Worm (Caenorhabditis elegans) whole organism, L4 larva: ENCODE measurements around the gene tkr-2.
A peak's percentile ranks its signal among the peaks of the same experiment; 100 is the strongest.

Experiments
- F26F4.8 ChIP-seq: fragments of 200-800 bp; sonication (Bioruptor generic); conservative IDR thresholded peaks from 2 replicates; pipeline ENCODE4 v1.3.6; 2022; ENCODE audit warnings: missing genetic modification characterization, missing compliant biosample characterization
- F37D6.2 ChIP-seq: sonication (generic microtip); optimal IDR thresholded peaks from 2 replicates; lab custom pipeline; 2016; ENCODE audit warnings: mild to moderate bottlenecking, missing genetic modification characterization, missing compliant biosample characterization
- Y75B8A.6 ChIP-seq: fragments of 200-800 bp; sonication (Bioruptor generic); IDR thresholded peaks from 2 replicates; pipeline ENCODE4 v1.3.6; 2022; ENCODE audit warnings: missing genetic modification reagents, missing genetic modification characterization, missing compliant biosample characterization
- ZK546.5 ChIP-seq, 2 experiments: sonication (generic microtip); optimal IDR thresholded peaks; 2 replicates each; lab custom pipeline; 2017; ENCODE audit warnings: missing biosample characterization in 2 of 2, missing genetic modification characterization in 2 of 2
- aha-1 ChIP-seq: fragments of 150-350 bp; peaks from one replicate; lab custom pipeline; 2014; ENCODE audit warnings: missing biosample characterization, missing genetic modification characterization
- ama-1 ChIP-seq: fragments of 150-350 bp; optimal IDR thresholded peaks from 2 replicates; lab custom pipeline; 2014; ENCODE audit warnings: inconsistent platforms, mixed read lengths
- arid-1 ChIP-seq: fragments of 200-800 bp; sonication (Bioruptor generic); conservative IDR thresholded peaks from 2 replicates; pipeline ENCODE4 v1.3.6; 2022; ENCODE audit warnings: missing genetic modification reagents, missing genetic modification characterization, missing compliant biosample characterization
- attf-4 ChIP-seq: sonication (generic microtip); optimal IDR thresholded peaks from 3 replicates; lab custom pipeline; 2017; ENCODE audit warnings: missing biosample characterization, missing genetic modification characterization
- ctbp-1 ChIP-seq: fragments of 200-800 bp; sonication (Bioruptor generic); IDR thresholded peaks from 2 replicates; pipeline ENCODE4 v1.3.6; 2022; ENCODE audit warnings: missing genetic modification reagents, missing genetic modification characterization, missing compliant biosample characterization
- daf-16 ChIP-seq, 3 experiments: sonication (generic microtip); optimal IDR thresholded peaks; 2 replicates each; lab custom pipeline; 2016 to 2017; ENCODE audit warnings: missing genetic modification characterization in 3 of 3, missing genetic modification reagents in 3 of 3, mild to moderate bottlenecking in 2 of 3, missing compliant biosample characterization in 2 of 3, missing biosample characterization in 1 of 3, moderate library complexity in 1 of 3
- daf-8 ChIP-seq: fragments of 200-800 bp; sonication (Bioruptor generic); IDR thresholded peaks from 2 replicates; pipeline ENCODE4 v1.3.6; 2022; ENCODE audit warnings: missing genetic modification characterization, missing compliant biosample characterization
- dmd-6 ChIP-seq: fragments of 200-800 bp; sonication (Bioruptor generic); IDR thresholded peaks from 2 replicates; pipeline ENCODE4 v1.3.6; 2022; ENCODE audit warnings: missing genetic modification reagents, missing genetic modification characterization, missing compliant biosample characterization
- duxl-1 ChIP-seq: sonication (generic microtip); optimal IDR thresholded peaks from 2 replicates; lab custom pipeline; 2016; ENCODE audit warnings: mild to moderate bottlenecking, missing genetic modification characterization, moderate library complexity, missing compliant biosample characterization; ENCODE audit not compliant: poor library complexity
- dve-1 ChIP-seq: sonication (generic microtip); optimal IDR thresholded peaks from 2 replicates; lab custom pipeline; 2017; ENCODE audit warnings: antibody characterized with exemption, mild to moderate bottlenecking, missing genetic modification characterization, missing compliant biosample characterization; ENCODE audit not compliant: insufficient read depth
- egl-43 ChIP-seq: fragments of 200-800 bp; sonication (Bioruptor generic); IDR thresholded peaks from 2 replicates; pipeline ENCODE4 v1.3.6; 2022; ENCODE audit warnings: missing genetic modification reagents, missing genetic modification characterization, missing compliant biosample characterization
- fkh-10 ChIP-seq: fragments of 150-350 bp; optimal IDR thresholded peaks from 2 replicates; lab custom pipeline; 2014; ENCODE audit warnings: missing biosample characterization, missing genetic modification reagents, missing genetic modification characterization
- fos-1 ChIP-seq: fragments of 150-350 bp; optimal IDR thresholded peaks from 2 replicates; lab custom pipeline; 2014; ENCODE audit warnings: missing biosample characterization, missing genetic modification characterization
- hlh-11 ChIP-seq: fragments of 200-800 bp; sonication (Bioruptor generic); optimal IDR thresholded peaks from 2 replicates; lab custom pipeline; 2018; ENCODE audit warnings: mild to moderate bottlenecking, missing genetic modification characterization, missing compliant biosample characterization
- hlh-30 ChIP-seq: sonication (generic microtip); optimal IDR thresholded peaks from 2 replicates; lab custom pipeline; 2017; ENCODE audit warnings: antibody characterized with exemption, mild to moderate bottlenecking, missing genetic modification characterization, missing compliant biosample characterization; ENCODE audit not compliant: insufficient read depth
- lim-7 ChIP-seq: fragments of 200-800 bp; sonication (Bioruptor generic); IDR thresholded peaks from 2 replicates; pipeline ENCODE4 v1.3.6; 2022; ENCODE audit warnings: missing genetic modification characterization, missing compliant biosample characterization
- lin-1 ChIP-seq: fragments of 200-800 bp; sonication (Bioruptor generic); IDR thresholded peaks from 2 replicates; pipeline ENCODE4 v1.3.6; 2022; ENCODE audit warnings: missing genetic modification reagents, missing genetic modification characterization, missing compliant biosample characterization
- lin-29 ChIP-seq: fragments of 200-800 bp; sonication (Bioruptor generic); IDR thresholded peaks from 2 replicates; pipeline ENCODE4 v1.3.6; 2022; ENCODE audit warnings: missing genetic modification reagents, missing genetic modification characterization, missing compliant biosample characterization
- madf-5 ChIP-seq, 2 experiments: fragments of 200-800 bp; sonication (Bioruptor generic); IDR thresholded peaks; 2 replicates each; pipeline ENCODE4 v1.3.6; 2022; ENCODE audit warnings: missing compliant biosample characterization in 2 of 2, missing genetic modification characterization in 2 of 2
- mxl-2 ChIP-seq: fragments of 200-800 bp; sonication (Bioruptor generic); conservative IDR thresholded peaks from 2 replicates; pipeline ENCODE4 v1.3.6; 2022; ENCODE audit warnings: missing genetic modification reagents, missing genetic modification characterization, missing compliant biosample characterization
- nhr-25 ChIP-seq: sonication (generic microtip); optimal IDR thresholded peaks from 2 replicates; lab custom pipeline; 2017; ENCODE audit warnings: missing genetic modification characterization, mild to moderate bottlenecking, missing compliant biosample characterization, antibody characterized with exemption, moderate library complexity, borderline replicate concordance; ENCODE audit not compliant: insufficient read depth
- nhr-28 ChIP-seq: fragments of 150-350 bp; optimal IDR thresholded peaks from 2 replicates; lab custom pipeline; 2014; ENCODE audit warnings: missing biosample characterization, missing genetic modification characterization
- nhr-41 ChIP-seq: fragments of 200-800 bp; sonication (Bioruptor generic); IDR thresholded peaks from 2 replicates; pipeline ENCODE4 v1.3.6; 2022; ENCODE audit warnings: missing genetic modification reagents, missing genetic modification characterization, missing compliant biosample characterization
- nhr-76 ChIP-seq: fragments of 150-350 bp; optimal IDR thresholded peaks from 2 replicates; lab custom pipeline; 2014; ENCODE audit warnings: missing biosample characterization, missing genetic modification characterization
- nhr-77 ChIP-seq: fragments of 150-350 bp; optimal IDR thresholded peaks from 2 replicates; lab custom pipeline; 2014; ENCODE audit warnings: missing biosample characterization, missing genetic modification characterization
- pha-4 ChIP-seq, 2 experiments: fragments of 150-350 bp in 1 of 2; fragments of 200-800 bp in 1 of 2; sonication (Bioruptor generic) in 1 of 2; IDR thresholded peaks in 1 of 2; optimal IDR thresholded peaks in 1 of 2; 2 replicates each; pipeline versions ENCODE4 v1.3.6 to Lab custom; 2014 to 2022; ENCODE audit warnings: missing genetic modification characterization in 2 of 2, missing genetic modification reagents in 2 of 2, missing biosample characterization in 1 of 2, missing compliant biosample characterization in 1 of 2
- php-3 ChIP-seq: fragments of 200-800 bp; sonication (Bioruptor generic); IDR thresholded peaks from 2 replicates; pipeline ENCODE4 v1.3.6; 2022; ENCODE audit warnings: missing genetic modification reagents, missing genetic modification characterization, missing compliant biosample characterization
- pqm-1 ChIP-seq: sonication (generic microtip); optimal IDR thresholded peaks from 2 replicates; lab custom pipeline; 2017; ENCODE audit warnings: missing biosample characterization, missing genetic modification characterization
- sdz-12 ChIP-seq: fragments of 200-800 bp; sonication (Bioruptor generic); optimal IDR thresholded peaks from 2 replicates; lab custom pipeline; 2018; ENCODE audit warnings: mild to moderate bottlenecking, missing genetic modification characterization, missing compliant biosample characterization
- snpc-1.2 ChIP-seq: fragments of 200-800 bp; sonication (Bioruptor generic); IDR thresholded peaks from 2 replicates; pipeline ENCODE4 v1.3.6; 2022; ENCODE audit warnings: missing genetic modification reagents, missing genetic modification characterization, missing compliant biosample characterization
- spr-3 ChIP-seq: fragments of 200-800 bp; sonication (Bioruptor generic); optimal IDR thresholded peaks from 2 replicates; lab custom pipeline; 2018; ENCODE audit warnings: mild to moderate bottlenecking, missing genetic modification characterization, missing compliant biosample characterization
- unc-62 ChIP-seq, 3 experiments: fragments of 150-350 bp in 1 of 3; sonication (generic microtip); optimal IDR thresholded peaks in 2 of 3; peaks in 1 of 3; 1 replicate in 1 of 3; 2 replicates in 2 of 3; lab custom pipeline; 2014 to 2017; ENCODE audit warnings: missing biosample characterization in 3 of 3, missing genetic modification characterization in 3 of 3, missing genetic modification reagents in 3 of 3, missing genotype in 1 of 3
- zip-2 ChIP-seq: fragments of 150-350 bp; optimal IDR thresholded peaks from 2 replicates; lab custom pipeline; 2014; ENCODE audit warnings: missing biosample characterization, missing genetic modification characterization
- ztf-7 ChIP-seq: fragments of 150-350 bp; optimal IDR thresholded peaks from 2 replicates; lab custom pipeline; 2014; ENCODE audit warnings: missing biosample characterization, missing genetic modification characterization

tkr-2 gene

DNA sequence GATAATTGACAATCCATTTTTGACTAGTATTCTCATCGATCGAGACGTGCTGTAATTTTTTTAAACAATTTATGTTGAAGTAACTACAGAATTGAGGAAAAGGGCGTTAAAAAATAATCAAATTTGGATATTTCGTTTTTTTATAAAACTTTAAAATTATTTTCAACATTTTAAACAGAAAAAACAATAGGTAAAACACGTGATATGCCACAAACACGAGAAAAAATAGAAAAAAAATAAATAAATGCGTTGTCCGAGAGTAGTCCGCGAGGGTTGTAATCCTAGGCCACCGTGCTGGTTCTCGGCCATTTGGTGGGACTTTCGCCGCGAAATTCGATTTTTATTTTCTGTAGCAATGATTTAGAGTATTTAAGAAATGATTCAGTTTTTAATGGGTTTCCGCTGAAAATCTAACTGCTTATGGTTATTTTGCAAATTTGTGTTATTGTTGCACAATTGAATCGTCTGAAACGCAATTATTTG, 4.5 kb downstream of the tkr-2 start, which contains the start of gene C49A9.10 (continued):
- no peak for TF ChIP-seq ama-1 (lab: Kevin White, UChicago)
- peak; percentile 52 for TF ChIP-seq aha-1 (tag; lab: Kevin White, UChicago)
- peak; percentile 33 for TF ChIP-seq F37D6.2 (tag; lab: Kevin White, UChicago)
- no peak for TF ChIP-seq ZK546.5 (tag; optimal IDR thresholded peaks at IDR 0.05; lab: Kevin White, UChicago)
- TF ChIP-seq duxl-1 (tag; lab: Kevin White, UChicago): peak; percentile 69
- no peak for TF ChIP-seq fos-1 (tag; lab: Kevin White, UChicago)
- no peak for TF ChIP-seq madf-5 (GFP tag; IDR thresholded peaks at IDR 0.05; lab: Robert Waterston, UW)
- TF ChIP-seq nhr-76 (tag; lab: Kevin White, UChicago): no peak
- no peak for TF ChIP-seq daf-8 (GFP tag; lab: Robert Waterston, UW)
- peak; percentile 55 for TF ChIP-seq ztf-7 (tag; lab: Kevin White, UChicago)
- TF ChIP-seq lin-29 (GFP tag; lab: Robert Waterston, UW): no peak
- no peak for TF ChIP-seq mxl-2 (GFP tag; lab: Robert Waterston, UW)

- TF ChIP-seq zip-2 (tag; lab: Kevin White, UChicago): peak; percentile 93
- no peak for TF ChIP-seq daf-8 (GFP tag; lab: Robert Waterston, UW)
- no peak for TF ChIP-seq nhr-41 (GFP tag; lab: Robert Waterston, UW)
- TF ChIP-seq spr-3 (GFP tag; lab: Kevin White, UChicago): no peak
- no peak for TF ChIP-seq sdz-12 (GFP tag; lab: Kevin White, UChicago)
- no peak for TF ChIP-seq Y75B8A.6
- TF ChIP-seq unc-62 (GFP tag; optimal IDR thresholded peaks at IDR 0.05 in 1 of 2; lab: Kevin White, UChicago): peak in 1 of 2 experiments; percentile 3
- TF ChIP-seq unc-62 (tag; optimal IDR thresholded peaks at IDR 0.05; lab: Kevin White, UChicago): no peak
Measured at ce11 chrIV:6209337-6209736, 7.5 kb downstream of the tkr-2 start.

- peak; percentile 41 for TF ChIP-seq dmd-6 (GFP tag; lab: Robert Waterston, UW)
Measured at ce11 chrIV:6209958-6210357, 8.1 kb downstream of the tkr-2 start.

ce11 chrIV:6210574-6210973, 8.7 kb downstream of the tkr-2 start, which contains the start of the genes ugt-24 and C49A9.6:
TSS of gene ugt-24 (minus strand) at chrIV:6210720.
TSS of gene C49A9.6 (plus strand) at chrIV:6210936.
- TF ChIP-seq lin-1 (GFP tag; lab: Robert Waterston, UW) (no peak), nhr-77 (tag; lab: Kevin White, UChicago) (peak; percentile 11), ama-1 (lab: Kevin White, UChicago) (no peak), hlh-30 (tag; lab: Kevin White, UChicago) (peak; percentile 32), nhr-28 (tag; lab: Kevin White, UChicago) (peak; percentile 36), daf-16 (GFP tag; optimal IDR thresholded peaks at IDR 0.05; lab: Kevin White, UChicago) (no peak), daf-16 (tag; optimal IDR thresholded peaks at IDR 0.05; lab: Kevin White, UChicago) (peak; percentile 96), hlh-11 (tag; lab: Kevin White, UChicago) (peak; percentile 52), php-3 (0 out of 2 replicates have a peak, but pooled peaks have one; percentile 28), dve-1 (tag; lab: Kevin White, UChicago) (peak; percentile 64), pha-4 (GFP tag; IDR thresholded peaks at IDR 0.05; lab: Robert Waterston, UW) (no peak), pha-4 (tag; optimal IDR thresholded peaks at IDR 0.05; lab: Kevin White, UChicago) (no peak), pqm-1 (tag; lab: Kevin White, UChicago) (peak; percentile 78), dmd-6 (GFP tag; lab: Robert Waterston, UW) (peak; percentile 22; the same call in 1 of the 2 replicates)

- TF ChIP-seq ctbp-1 (GFP tag; lab: Robert Waterston, UW): no peak
- TF ChIP-seq daf-16 (GFP tag; optimal IDR thresholded peaks at IDR 0.05; lab: Kevin White, UChicago): no peak
- peak; percentile 65 for TF ChIP-seq daf-16 (tag; optimal IDR thresholded peaks at IDR 0.05; lab: Kevin White, UChicago)
- TF ChIP-seq fkh-10 (GFP tag; lab: Kevin White, UChicago): no peak
- no peak for TF ChIP-seq zip-2 (tag; lab: Kevin White, UChicago)
- TF ChIP-seq egl-43: no peak
- no peak for TF ChIP-seq nhr-25 (tag; lab: Kevin White, UChicago)
- no peak for TF ChIP-seq pha-4 (GFP tag; IDR thresholded peaks at IDR 0.05; lab: Robert Waterston, UW)
- no peak for TF ChIP-seq pha-4 (tag; optimal IDR thresholded peaks at IDR 0.05; lab: Kevin White, UChicago)
- TF ChIP-seq arid-1 (GFP tag; lab: Robert Waterston, UW): no peak
- peak; percentile 1 for TF ChIP-seq pqm-1 (tag; lab: Kevin White, UChicago)
- peak; percentile 5 for TF ChIP-seq dve-1 (tag; lab: Kevin White, UChicago)
- TF ChIP-seq lim-7 (GFP tag; lab: Robert Waterston, UW): no peak
- TF ChIP-seq attf-4: no peak
- TF ChIP-seq nhr-41 (GFP tag; lab: Robert Waterston, UW): no peak
- peak; percentile 93 for TF ChIP-seq php-3
- no peak for TF ChIP-seq snpc-1.2
- no peak for TF ChIP-seq F26F4.8 (GFP tag; lab: Robert Waterston, UW)
- TF ChIP-seq, all 104 proteins: peak for 4
Measured at ce11 chrIV:6213403-6213802, 11.5 kb downstream of the tkr-2 start, which contains the start of gene C49A9.5. TSS of gene C49A9.5 (plus strand) at chrIV:6213673.
